Fruit fly (Drosophila melanogaster): ENCODE results near the gene AttD.
A peak's percentile ranks its signal among the peaks of the same experiment; 100 is the strongest.

The AttD gene

dm6 chr3R:17583658-17584460 is 41.2 kb upstream of the AttD start (continued):
- TF ChIP-seq CG16815 (GFP tag; optimal IDR thresholded peaks at IDR 0.05), result peak; percentile 28
- no peak for TF ChIP-seq schlank (tag; optimal IDR thresholded peaks at IDR 0.05)
- TF ChIP-seq CG16779 (GFP tag; IDR thresholded peaks at IDR 0.05), result no peak
- TF ChIP-seq Nf-YB (GFP tag; optimal IDR thresholded peaks at IDR 0.05), result peak; percentile 7
- no peak for TF ChIP-seq Mrtf (GFP tag; IDR thresholded peaks at IDR 0.05)
- TF ChIP-seq gro (GFP tag; optimal IDR thresholded peaks at IDR 0.05), result no peak
- TF ChIP-seq zen2 (GFP tag; IDR thresholded peaks at IDR 0.05; ENCODE audit: partially characterized antibody), result no peak
- no peak for TF ChIP-seq trh (GFP tag; optimal IDR thresholded peaks at IDR 0.05)
- no peak for TF ChIP-seq CG15011 (GFP tag; optimal IDR thresholded peaks at IDR 0.05)
- no peak for TF ChIP-seq sens-2 (GFP tag; IDR thresholded peaks at IDR 0.05)
- TF ChIP-seq p53 (GFP tag; optimal IDR thresholded peaks at IDR 0.05), result no peak
- no peak for TF ChIP-seq amos (GFP tag; IDR thresholded peaks at IDR 0.05; ENCODE audit: partially characterized antibody)
- peak; percentile 24 for TF ChIP-seq CG3407 (GFP tag; optimal IDR thresholded peaks at IDR 0.05)
- no peak for TF ChIP-seq Rfx (GFP tag; IDR thresholded peaks at IDR 0.05)
- no peak for TF ChIP-seq Lpt (GFP tag; optimal IDR thresholded peaks at IDR 0.05)
- peak; percentile 1 for TF ChIP-seq D (optimal IDR thresholded peaks at IDR 0.05)
- peak; percentile 59 for TF ChIP-seq D (GFP tag; optimal IDR thresholded peaks at IDR 0.05)
- TF ChIP-seq cwo (GFP tag; optimal IDR thresholded peaks at IDR 0.05), result no peak
- TF ChIP-seq repo (GFP tag; optimal IDR thresholded peaks at IDR 0.05), result no peak
- peak; percentile 67 for TF ChIP-seq CG31441 (GFP tag; IDR thresholded peaks at IDR 0.05)
- no peak for TF ChIP-seq sr (GFP tag; IDR thresholded peaks at IDR 0.05)
- TF ChIP-seq CG7271 (tag; optimal IDR thresholded peaks at IDR 0.05), result no peak
- TF ChIP-seq ase (GFP tag; IDR thresholded peaks at IDR 0.05), result no peak
- TF ChIP-seq Gug (GFP tag; IDR thresholded peaks at IDR 0.05), result no peak
- TF ChIP-seq Max (GFP tag; optimal IDR thresholded peaks at IDR 0.05), result no peak
- no peak for TF ChIP-seq CG6683 (GFP tag; optimal IDR thresholded peaks at IDR 0.05)
- TF ChIP-seq Lhr (GFP tag; optimal IDR thresholded peaks at IDR 0.05), result no peak
- TF ChIP-seq CG8388 (GFP tag; optimal IDR thresholded peaks at IDR 0.05), result peak; percentile 71
- TF ChIP-seq CG15479 (GFP tag; optimal IDR thresholded peaks at IDR 0.05), result no peak
- TF ChIP-seq CG17186 (GFP tag; optimal IDR thresholded peaks at IDR 0.05), result no peak
- peak; percentile 50 for TF ChIP-seq CG4820 (GFP tag; optimal IDR thresholded peaks at IDR 0.05)
- no peak for TF ChIP-seq Aef1 (GFP tag; IDR thresholded peaks at IDR 0.05)
- no peak for TF ChIP-seq sima (GFP tag; optimal IDR thresholded peaks at IDR 0.05)
- no peak for TF ChIP-seq Ets97D (GFP tag; optimal IDR thresholded peaks at IDR 0.05)
- TF ChIP-seq yki (optimal IDR thresholded peaks at IDR 0.05), result no peak
- TF ChIP-seq CG7745 (tag; optimal IDR thresholded peaks at IDR 0.05), result no peak
- no peak for TF ChIP-seq dati (GFP tag; IDR thresholded peaks at IDR 0.05)
- no peak for TF ChIP-seq sc (optimal IDR thresholded peaks at IDR 0.05)
- peak; percentile 43 for TF ChIP-seq sc (GFP tag; optimal IDR thresholded peaks at IDR 0.05)
- no peak for TF ChIP-seq Doc2 (GFP tag; IDR thresholded peaks at IDR 0.05)
- TF ChIP-seq eve (GFP tag; optimal IDR thresholded peaks at IDR 0.05), result peak in 1 of 2 experiments; percentile 79
- TF ChIP-seq scrt (GFP tag; optimal IDR thresholded peaks at IDR 0.05), result no peak
- no peak for TF ChIP-seq hb (GFP tag; IDR thresholded peaks at IDR 0.05; ENCODE audit: partially characterized antibody)
- peak; percentile 0 for TF ChIP-seq CG12659 (GFP tag; optimal IDR thresholded peaks at IDR 0.05)
- no peak for TF ChIP-seq CG30020 (tag; optimal IDR thresholded peaks at IDR 0.05)
- TF ChIP-seq nom (GFP tag; optimal IDR thresholded peaks at IDR 0.05), result no peak
- TF ChIP-seq Ada2b (GFP tag; IDR thresholded peaks at IDR 0.05), result peak; percentile 31; the same call in 1 of the 2 replicates
- TF ChIP-seq CG2678 (tag; optimal IDR thresholded peaks at IDR 0.05), result peak; percentile 71
- peak; percentile 75 for TF ChIP-seq CG2712 (tag; optimal IDR thresholded peaks at IDR 0.05)
- no peak for TF ChIP-seq CG5953 (GFP tag; IDR thresholded peaks at IDR 0.05)
- TF ChIP-seq CG12071 (GFP tag; optimal IDR thresholded peaks at IDR 0.05), result no peak
